Worm (Caenorhabditis elegans): ENCODE data around the gene ssp-32.

ssp-32 gene

ce11 chrIV:9869344-9869743 is 25.8 kb upstream of the ssp-32 start:
- TF ChIP-seq cnd-1 (tag; optimal IDR thresholded peaks at IDR 0.05) (no peak), unc-62 (GFP tag; optimal IDR thresholded peaks at IDR 0.05) (no peak), elt-3 (tag; optimal IDR thresholded peaks at IDR 0.05) (no peak), ceh-39 (tag; optimal IDR thresholded peaks at IDR 0.05) (no peak), lin-32 (GFP tag; optimal IDR thresholded peaks at IDR 0.05) (no peak), blmp-1 (tag; optimal IDR thresholded peaks at IDR 0.05) (no peak)

ce11 chrIV:9872210-9872609 is 23.0 kb upstream of the ssp-32 start:
- TF ChIP-seq lin-13 (tag; optimal IDR thresholded peaks at IDR 0.05) (no peak), ceh-39 (tag; optimal IDR thresholded peaks at IDR 0.05) (no peak), sem-2 (GFP tag; optimal IDR thresholded peaks at IDR 0.05) (no peak), drap-1 (GFP tag; optimal IDR thresholded peaks at IDR 0.05) (no peak), M03D4.4 (tag; optimal IDR thresholded peaks at IDR 0.05) (no peak), nhr-76 (tag; optimal IDR thresholded peaks at IDR 0.05) (no peak), sptf-1 (tag; optimal IDR thresholded peaks at IDR 0.05) (no peak), snpc-4 (tag; optimal IDR thresholded peaks at IDR 0.05) (no peak), unc-62 (GFP tag; optimal IDR thresholded peaks at IDR 0.05) (no peak), elt-1 (tag; optimal IDR thresholded peaks at IDR 0.05; ENCODE audit: borderline replicate concordance, insufficient read depth) (no peak), lin-32 (GFP tag; optimal IDR thresholded peaks at IDR 0.05) (no peak), elt-3 (tag; optimal IDR thresholded peaks at IDR 0.05) (no peak), unc-39 (tag; optimal IDR thresholded peaks at IDR 0.05) (no peak), zip-8 (tag; optimal IDR thresholded peaks at IDR 0.05) (no peak), tbx-8 (GFP tag; optimal IDR thresholded peaks at IDR 0.05) (no peak), mab-5 (tag; optimal IDR thresholded peaks at IDR 0.05) (no peak), mep-1 (tag; optimal IDR thresholded peaks at IDR 0.05) (no peak), hlh-1 (tag; optimal IDR thresholded peaks at IDR 0.05) (no peak), bed-3 (GFP tag; optimal IDR thresholded peaks at IDR 0.05) (no peak)

- TF ChIP-seq lin-13 (tag; optimal IDR thresholded peaks at IDR 0.05) = no peak
- no peak for TF ChIP-seq lsy-2 (tag; optimal IDR thresholded peaks at IDR 0.05)
- TF ChIP-seq lin-32 (GFP tag; optimal IDR thresholded peaks at IDR 0.05) = no peak
- no peak for TF ChIP-seq zip-8 (tag; optimal IDR thresholded peaks at IDR 0.05)
- TF ChIP-seq flh-1 (GFP tag; optimal IDR thresholded peaks at IDR 0.05) = no peak
- no peak for TF ChIP-seq sem-2 (GFP tag; optimal IDR thresholded peaks at IDR 0.05)
- no peak for TF ChIP-seq sptf-1 (tag; optimal IDR thresholded peaks at IDR 0.05)
Observed at ce11 chrIV:9872786-9873185, 22.4 kb upstream of the ssp-32 start.

ce11 chrIV:9873837-9874236 is 21.4 kb upstream of the ssp-32 start:
- TF ChIP-seq mls-2 (tag; optimal IDR thresholded peaks at IDR 0.05) = no peak
- peak; percentile 28 for TF ChIP-seq ces-1 (GFP tag; optimal IDR thresholded peaks at IDR 0.05)
- TF ChIP-seq hlh-1 (tag; optimal IDR thresholded peaks at IDR 0.05) = peak; percentile 66
- TF ChIP-seq unc-62 (GFP tag; optimal IDR thresholded peaks at IDR 0.05) = peak; percentile 64
- TF ChIP-seq nhr-237 (tag; optimal IDR thresholded peaks at IDR 0.05) = peak; percentile 7
- no peak for TF ChIP-seq ceh-83 (GFP tag; optimal IDR thresholded peaks at IDR 0.05)
- peak; percentile 38 for TF ChIP-seq pha-4 (tag; optimal IDR thresholded peaks at IDR 0.05)
- no peak for TF ChIP-seq elt-1 (tag; optimal IDR thresholded peaks at IDR 0.05; ENCODE audit: borderline replicate concordance, insufficient read depth)
- TF ChIP-seq unc-120 (tag; optimal IDR thresholded peaks at IDR 0.05; ENCODE audit: poor library complexity, severe bottlenecking) = peak; percentile 61
- no peak for TF ChIP-seq ztf-11 (tag; optimal IDR thresholded peaks at IDR 0.05)
- no peak for TF ChIP-seq ceh-39 (tag; optimal IDR thresholded peaks at IDR 0.05)
- TF ChIP-seq bed-3 (GFP tag; optimal IDR thresholded peaks at IDR 0.05) = no peak
- TF ChIP-seq cnd-1 (tag; optimal IDR thresholded peaks at IDR 0.05) = no peak
- TF ChIP-seq tbx-8 (GFP tag; optimal IDR thresholded peaks at IDR 0.05) = no peak
- no peak for TF ChIP-seq elt-3 (tag; optimal IDR thresholded peaks at IDR 0.05)
- TF ChIP-seq ham-2 (GFP tag; optimal IDR thresholded peaks at IDR 0.05) = no peak

- TF ChIP-seq unc-62 (GFP tag; optimal IDR thresholded peaks at IDR 0.05) (no peak), pha-4 (tag; optimal IDR thresholded peaks at IDR 0.05) (no peak), nhr-28 (tag; optimal IDR thresholded peaks at IDR 0.05) (no peak), elt-1 (tag; optimal IDR thresholded peaks at IDR 0.05; ENCODE audit: borderline replicate concordance, insufficient read depth) (no peak), hlh-1 (tag; optimal IDR thresholded peaks at IDR 0.05) (no peak), mab-5 (tag; optimal IDR thresholded peaks at IDR 0.05) (no peak), bed-3 (GFP tag; optimal IDR thresholded peaks at IDR 0.05) (no peak)
Observed at ce11 chrIV:9875646-9876045, 19.5 kb upstream of the ssp-32 start.
